Worm (Caenorhabditis elegans): ENCODE measurements around the gene str-18.

ce11 chrV:15699799-15700198 is 42.0 kb downstream of the str-18 start, which contains the start of gene nhr-199:
- TF ChIP-seq ama-1 (optimal IDR thresholded peaks at IDR 0.05) (no peak), flt-1 (GFP tag; IDR thresholded peaks at IDR 0.05) (no peak), hnd-1 (tag; optimal IDR thresholded peaks at IDR 0.05) (no peak), pes-1 (GFP tag; IDR thresholded peaks at IDR 0.05) (no peak), tbx-37 (GFP tag; conservative IDR thresholded peaks at IDR 0.05) (no peak)
